Worm (Caenorhabditis elegans) whole organism, L2 larva: ENCODE data around the gene ptc-3.

Source experiments
- C34F6.9 ChIP-seq: fragments of 150-350 bp; optimal IDR thresholded peaks from 2 replicates; lab custom pipeline; 2014; ENCODE audit warnings: missing biosample characterization, missing genetic modification characterization
- F13H6.1 ChIP-seq: sonication (generic microtip); optimal IDR thresholded peaks from 2 replicates; lab custom pipeline; 2016; ENCODE audit warnings: missing genetic modification characterization, missing compliant biosample characterization
- R02D3.7 ChIP-seq: fragments of 150-350 bp; optimal IDR thresholded peaks from 2 replicates; lab custom pipeline; 2014; ENCODE audit warnings: missing biosample characterization, missing genetic modification characterization
- Y55F3AM.14 ChIP-seq: fragments of 200-800 bp; sonication (Bioruptor generic); optimal IDR thresholded peaks from 2 replicates; lab custom pipeline; 2018; ENCODE audit warnings: mild to moderate bottlenecking, missing genetic modification characterization, missing compliant biosample characterization
- ZK546.5 ChIP-seq: sonication (generic microtip); optimal IDR thresholded peaks from 2 replicates; lab custom pipeline; 2017; ENCODE audit warnings: missing biosample characterization, missing genetic modification characterization
- alr-1 ChIP-seq: fragments of 150-350 bp; optimal IDR thresholded peaks from 2 replicates; lab custom pipeline; 2014; ENCODE audit warnings: missing biosample characterization, missing genetic modification characterization
- aly-2 ChIP-seq: fragments of 150-350 bp; optimal IDR thresholded peaks from 2 replicates; lab custom pipeline; 2014; ENCODE audit warnings: missing biosample characterization, missing genetic modification characterization
- blmp-1 ChIP-seq: sonication (generic microtip); optimal IDR thresholded peaks from 2 replicates; lab custom pipeline; 2017; ENCODE audit warnings: missing genetic modification characterization, mild to moderate bottlenecking, missing compliant biosample characterization, antibody characterized with exemption, moderate library complexity; ENCODE audit not compliant: insufficient read depth
- ceh-82 ChIP-seq: fragments of 150-350 bp; optimal IDR thresholded peaks from 2 replicates; lab custom pipeline; 2014; ENCODE audit warnings: missing biosample characterization, missing genetic modification characterization
- crh-2 ChIP-seq: sonication (generic microtip); optimal IDR thresholded peaks from 2 replicates; lab custom pipeline; 2017; ENCODE audit warnings: missing biosample characterization, missing genetic modification characterization
- dmd-4 ChIP-seq: sonication (generic microtip); optimal IDR thresholded peaks from 2 replicates; lab custom pipeline; 2017; ENCODE audit warnings: missing biosample characterization, missing genetic modification characterization
- egl-27 ChIP-seq: sonication (generic microtip); optimal IDR thresholded peaks from 3 replicates; lab custom pipeline; 2017; ENCODE audit warnings: missing biosample characterization, missing genetic modification reagents, missing genetic modification characterization
- elt-1 ChIP-seq: fragments of 150-350 bp; optimal IDR thresholded peaks from 2 replicates; lab custom pipeline; 2014; ENCODE audit warnings: missing biosample characterization, missing genetic modification characterization
- fos-1 ChIP-seq: fragments of 150-350 bp; optimal IDR thresholded peaks from 2 replicates; lab custom pipeline; 2014; ENCODE audit warnings: missing biosample characterization, missing genetic modification characterization
- gmeb-1 ChIP-seq: fragments of 150-350 bp; optimal IDR thresholded peaks from 2 replicates; lab custom pipeline; 2014; ENCODE audit warnings: missing biosample characterization, missing genetic modification characterization
- lin-11 ChIP-seq: fragments of 150-350 bp; sonication (generic microtip); optimal IDR thresholded peaks from 2 replicates; lab custom pipeline; 2014; ENCODE audit warnings: missing biosample characterization, missing genetic modification characterization, inconsistent platforms, mixed read lengths
- lin-13 ChIP-seq: fragments of 150-350 bp; optimal IDR thresholded peaks from 2 replicates; lab custom pipeline; 2014; ENCODE audit warnings: missing biosample characterization, missing genetic modification reagents, missing genetic modification characterization
- lsy-2 ChIP-seq, 2 experiments: fragments of 150-350 bp in 1 of 2; sonication (generic microtip) in 1 of 2; optimal IDR thresholded peaks; 2 replicates each; lab custom pipeline; 2014 to 2017; ENCODE audit warnings: missing biosample characterization in 2 of 2, missing genetic modification characterization in 2 of 2
- mab-5 ChIP-seq: fragments of 150-350 bp; optimal IDR thresholded peaks from 2 replicates; lab custom pipeline; 2014; ENCODE audit warnings: missing biosample characterization, missing genetic modification characterization
- mbf-1 ChIP-seq: sonication (generic microtip); optimal IDR thresholded peaks from 2 replicates; lab custom pipeline; 2017; ENCODE audit warnings: missing biosample characterization, missing genetic modification characterization
- mdl-1 ChIP-seq, 2 experiments: fragments of 150-350 bp in 1 of 2; sonication (generic microtip) in 1 of 2; optimal IDR thresholded peaks; 2 replicates each; lab custom pipeline; 2017; ENCODE audit warnings: missing biosample characterization in 2 of 2, missing genetic modification characterization in 2 of 2
- nhr-129 ChIP-seq: fragments of 150-350 bp; optimal IDR thresholded peaks from 2 replicates; lab custom pipeline; 2014; ENCODE audit warnings: missing biosample characterization, missing genetic modification characterization
- nhr-21 ChIP-seq: fragments of 150-350 bp; optimal IDR thresholded peaks from 2 replicates; lab custom pipeline; 2014; ENCODE audit warnings: missing biosample characterization, missing genetic modification characterization
- nhr-23 ChIP-seq: fragments of 150-350 bp; optimal IDR thresholded peaks from 2 replicates; lab custom pipeline; 2014; ENCODE audit warnings: missing biosample characterization, missing genetic modification reagents, missing genetic modification characterization
- nhr-237 ChIP-seq: fragments of 150-350 bp; optimal IDR thresholded peaks from 2 replicates; lab custom pipeline; 2014; ENCODE audit warnings: missing biosample characterization, missing genetic modification characterization
- nhr-25 ChIP-seq: fragments of 150-350 bp; sonication (generic microtip); optimal IDR thresholded peaks from 3 replicates; lab custom pipeline; 2014; ENCODE audit warnings: missing biosample characterization, missing genetic modification characterization
- nhr-6 ChIP-seq: fragments of 150-350 bp; optimal IDR thresholded peaks from 2 replicates; lab custom pipeline; 2014; ENCODE audit warnings: missing biosample characterization, missing genetic modification characterization
- nhr-77 ChIP-seq: fragments of 150-350 bp; optimal IDR thresholded peaks from 2 replicates; lab custom pipeline; 2014; ENCODE audit warnings: missing biosample characterization, missing genetic modification characterization
- sem-4 ChIP-seq: fragments of 150-350 bp; optimal IDR thresholded peaks from 2 replicates; lab custom pipeline; 2014; ENCODE audit warnings: missing biosample characterization, missing genetic modification reagents, missing genetic modification characterization
- skn-1 ChIP-seq: sonication (generic microtip); optimal IDR thresholded peaks from 2 replicates; lab custom pipeline; 2017; ENCODE audit warnings: missing biosample characterization, missing genetic modification characterization
- sma-3 ChIP-seq: sonication (generic microtip); optimal IDR thresholded peaks from 2 replicates; lab custom pipeline; 2016; ENCODE audit warnings: missing genetic modification reagents, missing genetic modification characterization, missing compliant biosample characterization
- sma-9 ChIP-seq, 2 experiments: fragments of 150-350 bp in 1 of 2; sonication (generic microtip) in 1 of 2; optimal IDR thresholded peaks; 2 replicates each; lab custom pipeline; 2014 to 2016; ENCODE audit warnings: missing genetic modification characterization in 2 of 2, mild to moderate bottlenecking in 1 of 2, missing biosample characterization in 1 of 2, missing compliant biosample characterization in 1 of 2, missing genetic modification reagents in 1 of 2, moderate library complexity in 1 of 2
- unc-39 ChIP-seq: fragments of 150-350 bp; optimal IDR thresholded peaks from 2 replicates; lab custom pipeline; 2014; ENCODE audit warnings: missing biosample characterization, missing genetic modification characterization
- unc-55 ChIP-seq: fragments of 150-350 bp; sonication (generic microtip); optimal IDR thresholded peaks from 3 replicates; lab custom pipeline; 2014; ENCODE audit warnings: missing biosample characterization, missing genetic modification reagents, missing genetic modification characterization
- unc-62 ChIP-seq: fragments of 150-350 bp; optimal IDR thresholded peaks from 2 replicates; lab custom pipeline; 2014; ENCODE audit warnings: missing biosample characterization, missing genetic modification reagents, missing genetic modification characterization
- ztf-4 ChIP-seq: fragments of 150-350 bp; optimal IDR thresholded peaks from 2 replicates; lab custom pipeline; 2014; ENCODE audit warnings: missing biosample characterization, missing genetic modification characterization

The ptc-3 gene

DNA sequence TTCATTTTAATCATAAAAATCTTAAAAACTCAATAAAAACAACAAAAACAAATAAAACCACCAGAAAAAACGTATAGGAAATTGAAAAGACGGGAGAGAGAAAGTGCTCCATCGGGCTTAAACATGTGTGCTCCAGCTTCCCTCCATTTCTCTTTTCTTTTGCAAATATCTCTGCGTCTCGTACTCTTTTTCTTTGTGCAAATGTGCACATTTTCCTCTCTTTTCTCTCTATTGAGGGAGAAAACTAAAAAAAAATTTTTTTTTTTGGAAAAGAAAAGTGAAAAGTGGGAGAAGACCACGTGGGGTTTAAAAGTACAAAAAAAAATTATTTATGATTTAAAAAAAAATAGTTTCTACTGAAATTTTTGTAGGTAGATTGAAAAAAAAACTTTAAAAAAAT, 48.1 kb downstream of the ptc-3 start:
- TF ChIP-seq F13H6.1, result peak; percentile 38
- no peak for TF ChIP-seq fos-1
- TF ChIP-seq unc-55, result peak; percentile 78
- no peak for TF ChIP-seq crh-2 (tag; lab: Kevin White, UChicago)
- TF ChIP-seq blmp-1 (tag; lab: Kevin White, UChicago), result peak; percentile 12
- peak; percentile 2 for TF ChIP-seq nhr-129
- no peak for TF ChIP-seq ceh-82 (tag; lab: Kevin White, UChicago)
- no peak for TF ChIP-seq nhr-21 (tag; lab: Kevin White, UChicago)
- peak in 1 of 2 experiments; percentile 65 for TF ChIP-seq lsy-2 (tag; optimal IDR thresholded peaks at IDR 0.05; lab: Kevin White, UChicago)
- TF ChIP-seq gmeb-1 (tag; lab: Kevin White, UChicago), result no peak
- peak; percentile 13 for TF ChIP-seq lin-13 (GFP tag; lab: Kevin White, UChicago)
- peak in 1 of 2 experiments; percentile 72 for TF ChIP-seq mdl-1 (tag; optimal IDR thresholded peaks at IDR 0.05; lab: Kevin White, UChicago)
- TF ChIP-seq C34F6.9 (tag; lab: Kevin White, UChicago), result peak; percentile 53
- TF ChIP-seq sma-9 (GFP tag; optimal IDR thresholded peaks at IDR 0.05; lab: Kevin White, UChicago), result peak; percentile 52
- TF ChIP-seq sma-9 (tag; optimal IDR thresholded peaks at IDR 0.05; lab: Kevin White, UChicago), result no peak

ce11 chrII:2802804-2803586, 49.4 kb downstream of the ptc-3 start:
- peak; percentile 2 for TF ChIP-seq lin-13 (GFP tag; lab: Kevin White, UChicago)
- TF ChIP-seq crh-2 (tag; lab: Kevin White, UChicago), result peak; percentile 32
- TF ChIP-seq unc-39 (tag; lab: Kevin White, UChicago), result no peak
- no peak for TF ChIP-seq sma-3 (GFP tag; lab: Kevin White, UChicago)
- peak; percentile 2 for TF ChIP-seq nhr-21 (tag; lab: Kevin White, UChicago)
- TF ChIP-seq fos-1, result peak; percentile 60
- peak; percentile 5 for TF ChIP-seq egl-27 (tag; lab: Kevin White, UChicago)
- peak; percentile 6 for TF ChIP-seq Y55F3AM.14
- no peak for TF ChIP-seq aly-2 (tag; lab: Kevin White, UChicago)
- no peak for TF ChIP-seq blmp-1 (tag; lab: Kevin White, UChicago)
- TF ChIP-seq mdl-1 (tag; optimal IDR thresholded peaks at IDR 0.05; lab: Kevin White, UChicago), result no peak
- TF ChIP-seq nhr-77 (tag; lab: Kevin White, UChicago), result no peak
- peak; percentile 70 for TF ChIP-seq sma-9 (GFP tag; optimal IDR thresholded peaks at IDR 0.05; lab: Kevin White, UChicago)
- no peak for TF ChIP-seq sma-9 (tag; optimal IDR thresholded peaks at IDR 0.05; lab: Kevin White, UChicago)
- TF ChIP-seq dmd-4 (tag; lab: Kevin White, UChicago), result no peak
- TF ChIP-seq ceh-82 (tag; lab: Kevin White, UChicago), result no peak

ce11 chrII:2801764-2802163, 50.6 kb downstream of the ptc-3 start:
- TF ChIP-seq nhr-129, result no peak
- peak; percentile 48 for TF ChIP-seq lin-13 (GFP tag; lab: Kevin White, UChicago)
- TF ChIP-seq ceh-82 (tag; lab: Kevin White, UChicago), result no peak

ce11 chrII:2800550-2801233, 51.7 kb downstream of the ptc-3 start, which contains the start of gene nhr-119:
nhr-119 (minus strand) TSS chrII:2800600.
- TF ChIP-seq ZK546.5 (tag; lab: Kevin White, UChicago) (no peak), C34F6.9 (tag; lab: Kevin White, UChicago) (peak; percentile 38), ceh-82 (tag; lab: Kevin White, UChicago) (no peak), mbf-1 (tag; lab: Kevin White, UChicago) (no peak), egl-27 (tag; lab: Kevin White, UChicago) (peak; percentile 77), R02D3.7 (tag; lab: Kevin White, UChicago) (no peak), lin-11 (tag; lab: Kevin White, UChicago) (no peak), elt-1 (tag; lab: Kevin White, UChicago) (peak; percentile 63), mab-5 (tag; lab: Kevin White, UChicago) (peak; percentile 15), fos-1 (peak; percentile 94), lsy-2 (tag; optimal IDR thresholded peaks at IDR 0.05; lab: Kevin White, UChicago) (peak in 1 of 2 experiments; percentile 73), sma-3 (GFP tag; lab: Kevin White, UChicago) (peak; percentile 96), lin-13 (GFP tag; lab: Kevin White, UChicago) (peak; percentile 79), nhr-25 (tag; lab: Kevin White, UChicago) (peak; percentile 86), nhr-23 (tag; lab: Kevin White, UChicago) (no peak), F13H6.1 (peak; percentile 85), nhr-21 (tag; lab: Kevin White, UChicago) (peak; percentile 90), sem-4 (tag; lab: Kevin White, UChicago) (peak; percentile 27), blmp-1 (tag; lab: Kevin White, UChicago) (peak; percentile 79), mdl-1 (tag; optimal IDR thresholded peaks at IDR 0.05; lab: Kevin White, UChicago) (peak; percentile 53 to 65), gmeb-1 (tag; lab: Kevin White, UChicago) (peak; percentile 75), alr-1 (tag; lab: Kevin White, UChicago) (no peak), nhr-6 (tag; lab: Kevin White, UChicago) (peak; percentile 44), ztf-4 (tag; lab: Kevin White, UChicago) (peak; percentile 52), nhr-77 (tag; lab: Kevin White, UChicago) (peak; percentile 40), aly-2 (tag; lab: Kevin White, UChicago) (no peak), crh-2 (tag; lab: Kevin White, UChicago) (peak; percentile 66), sma-9 (GFP tag; optimal IDR thresholded peaks at IDR 0.05; lab: Kevin White, UChicago) (peak; percentile 93), sma-9 (tag; optimal IDR thresholded peaks at IDR 0.05; lab: Kevin White, UChicago) (no peak), nhr-129 (peak; percentile 30), skn-1 (tag; lab: Kevin White, UChicago) (peak; percentile 46), nhr-237 (tag; lab: Kevin White, UChicago) (no peak), unc-62 (GFP tag; lab: Kevin White, UChicago) (peak; percentile 47), dmd-4 (tag; lab: Kevin White, UChicago) (no peak)
